In genomic region chrIII:5964058-5964632, ce11 we compare ENCODE assay signal across 2 worm cellular contexts.
TF ChIP-seq lines count a peak whose summit lies in the region.

No protein-coding gene starts in this region.

TF ChIP-seq in whole organism, L1 larva, 84 proteins besides CTCF, POLR2A, EP300 and RAD21 (continued from another document):
- TF ChIP-seq xbp-1 (tag; optimal IDR thresholded peaks at IDR 0.05; lab: Kevin White, UChicago): no peak

TF ChIP-seq in whole organism, L2 larva, 48 proteins besides CTCF, POLR2A, EP300 and RAD21 (continued from another document):
- TF ChIP-seq ztf-4 (tag; optimal IDR thresholded peaks at IDR 0.05; lab: Kevin White, UChicago) (no peak), peb-1 (tag; optimal IDR thresholded peaks at IDR 0.05; lab: Kevin White, UChicago) (no peak), ama-1 (optimal IDR thresholded peaks at IDR 0.05; lab: Kevin White, UChicago) (no peak), ztf-11 (tag; optimal IDR thresholded peaks at IDR 0.05; lab: Kevin White, UChicago) (no peak), nhr-21 (tag; optimal IDR thresholded peaks at IDR 0.05; lab: Kevin White, UChicago) (no peak), nhr-25 (tag; optimal IDR thresholded peaks at IDR 0.05; lab: Kevin White, UChicago) (no peak), ceh-82 (tag; optimal IDR thresholded peaks at IDR 0.05; lab: Kevin White, UChicago) (no peak), mdl-1 (tag; optimal IDR thresholded peaks at IDR 0.05; lab: Kevin White, UChicago) (no peak), fos-1 (tag; optimal IDR thresholded peaks at IDR 0.05; lab: Kevin White, UChicago) (peak; percentile 41), egl-27 (tag; optimal IDR thresholded peaks at IDR 0.05; lab: Kevin White, UChicago) (no peak), mbf-1 (tag; optimal IDR thresholded peaks at IDR 0.05; lab: Kevin White, UChicago) (no peak)
TF ChIP-seq in whole organism, L2 larva: peak in this region for 4.
